Fruit fly (Drosophila melanogaster): Measurements from ENCODE around the gene CG31121.
A peak's percentile ranks its signal among the peaks of the same experiment; 100 is the strongest.

Gene CG31121

DNA sequence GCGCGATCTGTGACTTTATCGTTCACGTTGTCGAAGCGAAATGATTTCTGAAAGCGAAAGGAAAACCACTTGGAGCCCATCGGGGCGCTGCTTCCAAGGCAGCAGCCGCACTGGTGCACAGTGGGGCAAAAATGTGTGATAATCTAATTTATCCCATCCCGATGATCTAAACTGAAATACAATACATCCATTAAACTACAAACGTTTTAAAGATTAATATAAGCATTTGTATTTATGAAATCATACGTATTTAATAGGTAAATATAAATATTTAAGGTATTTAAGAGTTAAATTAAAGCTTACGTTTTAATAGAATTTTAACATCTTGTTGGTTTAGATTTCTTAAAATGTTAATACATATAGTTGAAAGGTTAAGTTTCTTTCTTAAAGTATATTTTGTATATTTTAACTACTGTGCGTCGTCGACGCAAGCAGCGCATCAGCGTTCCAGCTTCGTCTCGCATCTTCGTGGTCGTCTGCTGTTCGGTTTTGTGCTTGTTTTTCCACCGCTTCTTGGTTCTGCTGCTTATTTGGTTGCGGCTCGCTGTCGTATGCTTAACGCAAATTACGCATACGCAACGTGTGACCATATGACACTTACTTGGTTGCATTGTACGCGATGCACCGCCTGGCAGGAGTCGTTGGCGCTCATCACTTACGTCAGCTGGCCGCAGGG is 11.7 kb upstream of the CG31121 start, which contains the start of gene CG13643:
CG13643 (minus strand) TSS at position 46 of the 676 bp plus-strand sequence.
- TF ChIP-seq tj (GFP tag; optimal IDR thresholded peaks at IDR 0.05) (no peak), bab1 (GFP tag; optimal IDR thresholded peaks at IDR 0.05) (no peak), Mnt (GFP tag; optimal IDR thresholded peaks at IDR 0.05) (no peak), cic (GFP tag; optimal IDR thresholded peaks at IDR 0.05) (no peak), CG12768 (GFP tag; optimal IDR thresholded peaks at IDR 0.05) (no peak), Crg-1 (GFP tag; optimal IDR thresholded peaks at IDR 0.05) (no peak)

DNA sequence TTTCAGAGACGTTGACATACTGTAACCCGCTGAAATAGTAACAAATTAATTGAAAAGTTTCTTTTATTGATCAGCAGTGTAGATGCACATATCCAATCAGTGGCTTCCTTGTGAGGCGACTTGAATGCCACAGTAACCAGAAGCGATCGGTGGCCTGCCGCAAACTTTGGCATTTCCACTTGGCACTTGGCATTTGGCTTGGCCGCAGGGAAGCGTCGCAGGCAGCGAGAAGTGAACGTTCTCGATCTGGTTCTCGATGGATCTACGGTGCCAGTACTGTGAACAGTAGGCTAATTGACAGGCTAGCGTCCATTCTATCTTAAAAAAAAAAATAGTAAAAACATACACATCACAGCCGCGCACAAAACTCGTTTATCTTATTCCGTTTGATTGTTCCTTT is 6.4 kb upstream of the CG31121 start, which contains the start of gene CG10845:
CG10845 (plus strand) TSS at position 301 of the 400 bp plus-strand sequence.
- TF ChIP-seq tj (GFP tag; optimal IDR thresholded peaks at IDR 0.05) (no peak), CG12768 (GFP tag; optimal IDR thresholded peaks at IDR 0.05) (no peak), CG7045 (GFP tag; optimal IDR thresholded peaks at IDR 0.05) (no peak), pad (GFP tag; optimal IDR thresholded peaks at IDR 0.05) (no peak), CG1620 (GFP tag; optimal IDR thresholded peaks at IDR 0.05) (no peak), toe (GFP tag; optimal IDR thresholded peaks at IDR 0.05) (no peak), bab1 (GFP tag; optimal IDR thresholded peaks at IDR 0.05) (no peak), Clk (GFP tag; optimal IDR thresholded peaks at IDR 0.05) (no peak)

dm6 chr3R:24893320-24893955 is 967 bp downstream of the CG31121 start:
- TF ChIP-seq Mnt (GFP tag; optimal IDR thresholded peaks at IDR 0.05) (no peak), CG11617 (GFP tag; optimal IDR thresholded peaks at IDR 0.05) (no peak), CG12768 (GFP tag; optimal IDR thresholded peaks at IDR 0.05) (no peak), pad (GFP tag; optimal IDR thresholded peaks at IDR 0.05) (no peak), bab1 (GFP tag; optimal IDR thresholded peaks at IDR 0.05) (no peak), Hr96 (GFP tag; optimal IDR thresholded peaks at IDR 0.05) (no peak), CG7101 (tag; optimal IDR thresholded peaks at IDR 0.05) (no peak), cnc (optimal IDR thresholded peaks at IDR 0.05) (no peak)

- TF ChIP-seq cic (GFP tag; optimal IDR thresholded peaks at IDR 0.05) (no peak), tj (GFP tag; optimal IDR thresholded peaks at IDR 0.05) (no peak), Mnt (GFP tag; optimal IDR thresholded peaks at IDR 0.05) (no peak), CG14711 (tag; optimal IDR thresholded peaks at IDR 0.05) (no peak), Hr96 (GFP tag; optimal IDR thresholded peaks at IDR 0.05) (no peak), pad (GFP tag; optimal IDR thresholded peaks at IDR 0.05) (no peak), CG11617 (GFP tag; optimal IDR thresholded peaks at IDR 0.05) (no peak)
Observed at dm6 chr3R:24890919-24891318, 3.5 kb downstream of the CG31121 start.

dm6 chr3R:24890217-24890616 is 4.2 kb downstream of the CG31121 start:
- TF ChIP-seq CG7101 (tag; optimal IDR thresholded peaks at IDR 0.05) (no peak), tj (GFP tag; optimal IDR thresholded peaks at IDR 0.05) (peak; percentile 92), Crg-1 (GFP tag; optimal IDR thresholded peaks at IDR 0.05) (no peak), CG7045 (GFP tag; optimal IDR thresholded peaks at IDR 0.05) (no peak)

DNA sequence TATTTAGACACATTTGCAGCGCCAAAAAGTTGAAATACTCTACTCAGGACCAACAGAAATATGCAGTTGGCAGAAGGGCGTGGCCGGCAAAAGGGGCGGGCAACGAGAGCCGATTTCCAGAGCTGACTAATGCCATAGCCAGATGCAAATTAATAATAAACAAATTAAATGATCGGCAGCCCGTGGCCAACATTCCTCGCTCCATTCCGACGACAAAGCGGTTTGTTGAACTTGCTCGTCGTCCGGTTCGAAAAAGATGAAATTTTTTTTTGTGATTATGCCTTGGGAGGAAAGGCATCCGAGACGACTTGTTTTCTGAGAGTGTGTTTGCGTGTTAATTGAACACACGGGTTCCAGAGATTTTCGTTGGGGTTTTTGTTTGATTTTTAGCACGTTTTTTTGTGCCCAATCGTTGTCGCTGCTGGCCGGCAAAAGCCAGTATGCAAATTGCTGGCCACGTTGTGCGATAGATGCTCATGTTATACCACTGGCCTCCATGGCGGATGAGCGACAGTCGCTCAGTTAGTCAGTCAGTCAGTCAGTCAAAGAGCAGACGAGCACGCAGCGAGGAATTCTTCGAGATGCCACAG is 5.0 kb downstream of the CG31121 start:
- TF ChIP-seq CG7045 (GFP tag; optimal IDR thresholded peaks at IDR 0.05) (no peak), CG1620 (GFP tag; optimal IDR thresholded peaks at IDR 0.05) (no peak), kay (GFP tag; ENCODE audit: borderline replicate concordance) (no peak), CG5204 (GFP tag; optimal IDR thresholded peaks at IDR 0.05) (no peak), Hr96 (GFP tag; optimal IDR thresholded peaks at IDR 0.05) (no peak), cnc (optimal IDR thresholded peaks at IDR 0.05) (no peak), toe (GFP tag; optimal IDR thresholded peaks at IDR 0.05) (no peak), bab1 (GFP tag; optimal IDR thresholded peaks at IDR 0.05) (no peak), CG14711 (tag; optimal IDR thresholded peaks at IDR 0.05) (no peak), Crg-1 (GFP tag; optimal IDR thresholded peaks at IDR 0.05) (no peak), CG11617 (GFP tag; optimal IDR thresholded peaks at IDR 0.05) (no peak), pad (GFP tag; optimal IDR thresholded peaks at IDR 0.05) (no peak), Mnt (GFP tag; optimal IDR thresholded peaks at IDR 0.05) (no peak), CG12768 (GFP tag; optimal IDR thresholded peaks at IDR 0.05) (no peak), tj (GFP tag; optimal IDR thresholded peaks at IDR 0.05) (no peak)

DNA sequence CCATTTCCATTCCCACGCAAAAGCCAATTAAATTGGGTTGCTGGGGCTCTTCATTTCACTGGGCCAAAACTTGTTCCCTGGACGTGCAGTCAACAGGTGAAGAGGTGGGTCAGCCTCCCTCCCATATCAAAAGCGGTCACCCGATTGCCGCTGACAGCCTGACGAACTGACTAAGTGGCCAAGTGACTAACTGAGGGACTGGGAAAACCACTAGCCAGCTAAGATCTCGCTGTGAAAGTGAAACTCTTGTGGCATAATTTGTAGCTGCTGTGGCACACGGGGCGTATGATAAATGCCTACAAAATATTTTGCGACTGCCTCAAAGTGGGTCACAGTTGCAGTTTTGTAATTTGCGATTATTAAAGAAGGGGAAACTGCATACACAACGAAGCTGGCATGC is 6.0 kb downstream of the CG31121 start:
- TF ChIP-seq CG5204 (GFP tag; optimal IDR thresholded peaks at IDR 0.05): no peak
- no peak for TF ChIP-seq CG1620 (GFP tag; optimal IDR thresholded peaks at IDR 0.05)
- no peak for TF ChIP-seq kay (GFP tag; ENCODE audit: borderline replicate concordance)
- TF ChIP-seq CG11617 (GFP tag; optimal IDR thresholded peaks at IDR 0.05): no peak
- TF ChIP-seq CG7101 (tag; optimal IDR thresholded peaks at IDR 0.05): no peak
- no peak for TF ChIP-seq ovo (GFP tag; optimal IDR thresholded peaks at IDR 0.05)
- no peak for TF ChIP-seq CG12768 (GFP tag; optimal IDR thresholded peaks at IDR 0.05)
- TF ChIP-seq pad (GFP tag; optimal IDR thresholded peaks at IDR 0.05): no peak
- no peak for TF ChIP-seq CG7045 (GFP tag; optimal IDR thresholded peaks at IDR 0.05)
- TF ChIP-seq Clk (GFP tag; optimal IDR thresholded peaks at IDR 0.05): no peak
- no peak for TF ChIP-seq CG33017 (tag; optimal IDR thresholded peaks at IDR 0.05)
- TF ChIP-seq toe (GFP tag; optimal IDR thresholded peaks at IDR 0.05): no peak
- no peak for TF ChIP-seq tj (GFP tag; optimal IDR thresholded peaks at IDR 0.05)
- TF ChIP-seq Crg-1 (GFP tag; optimal IDR thresholded peaks at IDR 0.05): no peak
- TF ChIP-seq Hr96 (GFP tag; optimal IDR thresholded peaks at IDR 0.05): no peak
- TF ChIP-seq bab1 (GFP tag; optimal IDR thresholded peaks at IDR 0.05): no peak
- TF ChIP-seq cnc (optimal IDR thresholded peaks at IDR 0.05): no peak
